Worm (Caenorhabditis elegans): Measurements from ENCODE around the gene M03F8.5.

DNA sequence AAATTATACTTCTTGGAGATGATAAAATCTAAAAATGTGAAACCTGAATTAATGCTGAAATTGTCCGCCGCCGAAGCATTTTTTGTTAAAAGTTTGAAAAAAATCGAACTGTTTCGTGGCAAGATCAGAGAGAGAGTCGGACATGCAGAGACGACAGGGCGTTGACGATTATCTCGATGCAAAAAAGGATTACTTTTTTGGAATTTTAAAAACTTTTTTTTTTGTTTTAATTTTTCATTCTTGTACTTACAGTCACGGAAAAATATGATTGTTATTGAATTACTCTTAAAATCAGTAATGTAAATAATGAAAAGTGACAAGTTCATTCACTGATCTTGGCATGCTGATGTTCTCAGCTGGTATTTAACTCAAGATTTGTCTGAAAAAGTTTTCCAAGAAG is at the start of gene M03F8.5, which contains the start of gene M03F8.7:
- no peak for TF ChIP-seq pha-4 (tag; optimal IDR thresholded peaks at IDR 0.05)
- TF ChIP-seq ama-1 (optimal IDR thresholded peaks at IDR 0.05) = no peak
- no peak for TF ChIP-seq daf-12 (tag; optimal IDR thresholded peaks at IDR 0.05)
- TF ChIP-seq ztf-4 (tag; optimal IDR thresholded peaks at IDR 0.05) = no peak
- TF ChIP-seq fkh-2 (tag; optimal IDR thresholded peaks at IDR 0.05) = no peak
- no peak for TF ChIP-seq unc-62 (GFP tag; optimal IDR thresholded peaks at IDR 0.05)
- no peak for TF ChIP-seq snpc-4 (tag; optimal IDR thresholded peaks at IDR 0.05)

Measured in whole organism, L3 larva.